Fruit fly (Drosophila melanogaster) whole organism, adult: ENCODE results near the gene CG7896.

Source experiments
- CG11617 ChIP-seq: fragments of 200-800 bp; sonication (Bioruptor generic); optimal IDR thresholded peaks from 2 replicates; lab custom pipeline; 2017; ENCODE audit warnings: mild to moderate bottlenecking, missing biosample characterization, missing genetic modification reagents, missing genetic modification characterization
- CG12768 ChIP-seq: fragments of 200-800 bp; sonication (Bioruptor generic); optimal IDR thresholded peaks from 2 replicates; lab custom pipeline; 2017; ENCODE audit warnings: missing biosample characterization, missing genetic modification characterization, mild to moderate bottlenecking, moderate library complexity, missing genetic modification reagents
- CG14711 ChIP-seq: fragments of 200-800 bp; sonication (Bioruptor generic); optimal IDR thresholded peaks from 2 replicates; lab custom pipeline; 2018; ENCODE audit warnings: missing biosample characterization, mild to moderate bottlenecking, missing genetic modification characterization, moderate library complexity
- CG1620 ChIP-seq: fragments of 200-800 bp; sonication (Bioruptor generic); optimal IDR thresholded peaks from 2 replicates; lab custom pipeline; 2016; ENCODE audit warnings: missing biosample characterization, missing genetic modification characterization
- CG33017 ChIP-seq: fragments of 200-800 bp; sonication (Bioruptor generic); optimal IDR thresholded peaks from 2 replicates; lab custom pipeline; 2018; ENCODE audit warnings: missing biosample characterization, mild to moderate bottlenecking, missing genetic modification characterization, moderate library complexity
- CG5204 ChIP-seq: fragments of 200-800 bp; sonication (Bioruptor generic); optimal IDR thresholded peaks from 2 replicates; lab custom pipeline; 2016; ENCODE audit warnings: missing biosample characterization, missing genetic modification characterization
- CG7045 ChIP-seq: fragments of 200-800 bp; sonication (Bioruptor generic); optimal IDR thresholded peaks from 2 replicates; lab custom pipeline; 2017; ENCODE audit warnings: missing biosample characterization, mild to moderate bottlenecking, missing genetic modification characterization
- CG7101 ChIP-seq: fragments of 200-800 bp; sonication (Bioruptor generic); optimal IDR thresholded peaks from 2 replicates; lab custom pipeline; 2018; ENCODE audit warnings: missing biosample characterization, mild to moderate bottlenecking, missing genetic modification characterization, moderate library complexity
- Clk ChIP-seq: fragments of 200-800 bp; sonication (Bioruptor generic); optimal IDR thresholded peaks from 2 replicates; lab custom pipeline; 2017; ENCODE audit warnings: missing biosample characterization, missing genetic modification characterization
- Crg-1 ChIP-seq: fragments of 200-800 bp; sonication (Bioruptor generic); optimal IDR thresholded peaks from 2 replicates; lab custom pipeline; 2016; ENCODE audit warnings: missing biosample characterization, missing genetic modification characterization
- Hr96 ChIP-seq: fragments of 200-800 bp; sonication (Bioruptor generic); optimal IDR thresholded peaks from 2 replicates; lab custom pipeline; 2016; ENCODE audit warnings: missing biosample characterization, missing genetic modification characterization
- Mnt ChIP-seq: fragments of 200-800 bp; sonication (Bioruptor generic); optimal IDR thresholded peaks from 2 replicates; lab custom pipeline; 2016; ENCODE audit warnings: missing biosample characterization, mild to moderate bottlenecking, missing genetic modification characterization
- bab1 ChIP-seq: fragments of 200-800 bp; sonication (Bioruptor generic); optimal IDR thresholded peaks from 3 replicates; lab custom pipeline; 2019; ENCODE audit warnings: missing biosample characterization, mild to moderate bottlenecking, missing genetic modification characterization, moderate library complexity
- cic ChIP-seq: fragments of 200-800 bp; sonication (Bioruptor generic); optimal IDR thresholded peaks from 2 replicates; lab custom pipeline; 2017; ENCODE audit warnings: missing biosample characterization, mild to moderate bottlenecking, missing genetic modification characterization, moderate library complexity
- cnc ChIP-seq, 2 experiments: fragments of >200 bp; optimal IDR thresholded peaks; 2 replicates each; lab custom pipeline; 2017
- kay ChIP-seq: fragments of 200-800 bp; sonication (Bioruptor generic); peaks from one replicate; lab custom pipeline; 2016; ENCODE audit warnings: missing biosample characterization, missing genetic modification characterization, borderline replicate concordance
- ovo ChIP-seq: fragments of 200-800 bp; sonication (Bioruptor generic); optimal IDR thresholded peaks from 2 replicates; lab custom pipeline; 2016; ENCODE audit warnings: missing biosample characterization, missing genetic modification characterization
- pad ChIP-seq: fragments of 200-800 bp; sonication (Bioruptor generic); optimal IDR thresholded peaks from 3 replicates; lab custom pipeline; 2017; ENCODE audit warnings: missing biosample characterization, missing genetic modification characterization, mild to moderate bottlenecking, moderate library complexity, missing genetic modification reagents
- tj ChIP-seq: fragments of 200-800 bp; sonication (Bioruptor generic); optimal IDR thresholded peaks from 3 replicates; lab custom pipeline; 2017; ENCODE audit warnings: missing biosample characterization, mild to moderate bottlenecking, missing genetic modification characterization, moderate library complexity
- toe ChIP-seq: fragments of 200-800 bp; sonication (Bioruptor generic); optimal IDR thresholded peaks from 2 replicates; lab custom pipeline; 2016; ENCODE audit warnings: missing biosample characterization, missing genetic modification characterization

CG7896 gene

dm6 chr3R:30023445-30023844, 40.2 kb downstream of the CG7896 start:
- TF ChIP-seq Hr96 (GFP tag; lab: Kevin White, UChicago) (no peak), bab1 (GFP tag; lab: Kevin White, UChicago) (no peak), cnc (optimal IDR thresholded peaks at IDR 0.05; lab: Kevin White, UChicago) (no peak), Crg-1 (GFP tag; lab: Kevin White, UChicago) (no peak), Clk (GFP tag; lab: Kevin White, UChicago) (no peak), ovo (GFP tag; lab: Kevin White, UChicago) (no peak), CG7045 (GFP tag; lab: Kevin White, UChicago) (no peak), tj (GFP tag; lab: Kevin White, UChicago) (no peak), CG14711 (tag; lab: Kevin White, UChicago) (no peak), pad (GFP tag; lab: Kevin White, UChicago) (no peak), Mnt (no peak), CG5204 (no peak), cic (no peak), CG1620 (GFP tag; lab: Kevin White, UChicago) (no peak), CG33017 (tag; lab: Kevin White, UChicago) (no peak), toe (GFP tag; lab: Kevin White, UChicago) (no peak), kay (GFP tag; lab: Kevin White, UChicago) (no peak), CG12768 (GFP tag; lab: Kevin White, UChicago) (no peak)

dm6 chr3R:30030061-30030460, 46.8 kb downstream of the CG7896 start:
- TF ChIP-seq CG7101 (tag; lab: Kevin White, UChicago) (no peak), bab1 (GFP tag; lab: Kevin White, UChicago) (no peak), CG1620 (GFP tag; lab: Kevin White, UChicago) (no peak), cnc (optimal IDR thresholded peaks at IDR 0.05; lab: Kevin White, UChicago) (no peak), Hr96 (GFP tag; lab: Kevin White, UChicago) (no peak), cic (no peak), CG12768 (GFP tag; lab: Kevin White, UChicago) (no peak), kay (GFP tag; lab: Kevin White, UChicago) (no peak), toe (GFP tag; lab: Kevin White, UChicago) (no peak), ovo (GFP tag; lab: Kevin White, UChicago) (no peak)

dm6 chr3R:30032281-30032680, 49.1 kb downstream of the CG7896 start:
- no peak for TF ChIP-seq toe (GFP tag; lab: Kevin White, UChicago)
- TF ChIP-seq tj (GFP tag; lab: Kevin White, UChicago), result no peak
- TF ChIP-seq CG7101 (tag; lab: Kevin White, UChicago), result no peak
- TF ChIP-seq Hr96 (GFP tag; lab: Kevin White, UChicago), result no peak
- no peak for TF ChIP-seq Mnt
- no peak for TF ChIP-seq CG11617 (GFP tag; lab: Kevin White, UChicago)
- no peak for TF ChIP-seq Clk (GFP tag; lab: Kevin White, UChicago)
- TF ChIP-seq bab1 (GFP tag; lab: Kevin White, UChicago), result no peak
- TF ChIP-seq Crg-1 (GFP tag; lab: Kevin White, UChicago), result no peak
- no peak for TF ChIP-seq cic
- no peak for TF ChIP-seq CG12768 (GFP tag; lab: Kevin White, UChicago)
- TF ChIP-seq CG14711 (tag; lab: Kevin White, UChicago), result no peak
- no peak for TF ChIP-seq kay (GFP tag; lab: Kevin White, UChicago)
- TF ChIP-seq pad (GFP tag; lab: Kevin White, UChicago), result no peak
- no peak for TF ChIP-seq CG1620 (GFP tag; lab: Kevin White, UChicago)

- TF ChIP-seq CG12768 (GFP tag; lab: Kevin White, UChicago) (no peak), CG1620 (GFP tag; lab: Kevin White, UChicago) (no peak), CG7045 (GFP tag; lab: Kevin White, UChicago) (no peak), CG33017 (tag; lab: Kevin White, UChicago) (no peak), tj (GFP tag; lab: Kevin White, UChicago) (no peak), CG11617 (GFP tag; lab: Kevin White, UChicago) (no peak)
Observed at dm6 chr3R:30036609-30037008, 53.4 kb downstream of the CG7896 start, which contains the start of gene ZIPIC. Gene ZIPIC, minus strand, starts transcription at chr3R:30036870.

dm6 chr3R:30037630-30038029, 54.4 kb downstream of the CG7896 start, which contains the start of gene ocn:
Gene ocn, minus strand, starts transcription at chr3R:30037730.
- TF ChIP-seq kay (GFP tag; lab: Kevin White, UChicago) (no peak), cic (no peak), Mnt (no peak), Clk (GFP tag; lab: Kevin White, UChicago) (no peak), CG7045 (GFP tag; lab: Kevin White, UChicago) (no peak), CG14711 (tag; lab: Kevin White, UChicago) (no peak), ovo (GFP tag; lab: Kevin White, UChicago) (no peak), bab1 (GFP tag; lab: Kevin White, UChicago) (no peak), Crg-1 (GFP tag; lab: Kevin White, UChicago) (no peak), cnc (optimal IDR thresholded peaks at IDR 0.05; lab: Kevin White, UChicago) (no peak), CG11617 (GFP tag; lab: Kevin White, UChicago) (no peak), CG12768 (GFP tag; lab: Kevin White, UChicago) (no peak), CG33017 (tag; lab: Kevin White, UChicago) (no peak)

- TF ChIP-seq bab1 (GFP tag; lab: Kevin White, UChicago) (no peak), toe (GFP tag; lab: Kevin White, UChicago) (no peak), cic (no peak), CG7101 (tag; lab: Kevin White, UChicago) (no peak), tj (GFP tag; lab: Kevin White, UChicago) (no peak), CG14711 (tag; lab: Kevin White, UChicago) (no peak), CG7045 (GFP tag; lab: Kevin White, UChicago) (no peak), Clk (GFP tag; lab: Kevin White, UChicago) (no peak), pad (GFP tag; lab: Kevin White, UChicago) (no peak), CG5204 (no peak), CG11617 (GFP tag; lab: Kevin White, UChicago) (no peak), CG12768 (GFP tag; lab: Kevin White, UChicago) (no peak), cnc (optimal IDR thresholded peaks at IDR 0.05; lab: Kevin White, UChicago) (no peak), kay (GFP tag; lab: Kevin White, UChicago) (no peak)
Observed at dm6 chr3R:30038628-30039027, 55.4 kb downstream of the CG7896 start, which contains the start of gene janB. Gene janB, minus strand, starts transcription at chr3R:30038728.
